Worm (Caenorhabditis elegans): ENCODE measurements around the gene pqn-79.

DNA sequence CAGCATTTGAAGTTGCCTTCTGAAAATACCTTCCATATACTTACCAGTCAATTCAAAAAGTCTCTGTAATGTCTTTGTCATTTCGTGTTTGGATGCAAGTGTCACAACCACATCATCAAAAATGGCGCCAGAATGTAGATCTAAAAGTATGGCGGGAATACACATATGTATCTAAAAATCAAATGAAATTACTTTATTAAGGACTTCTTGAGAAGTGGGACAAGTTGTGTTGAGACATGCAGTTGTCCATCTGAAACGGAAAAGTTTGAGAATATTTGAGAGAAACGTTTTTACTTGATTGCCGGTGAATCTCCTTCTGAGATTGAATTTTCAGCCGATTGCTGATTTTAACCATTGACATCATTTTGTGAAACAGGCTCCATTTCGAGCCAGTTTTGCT lies 3.4 kb upstream of the pqn-79 start:
- no peak for TF ChIP-seq saeg-2 (GFP tag; IDR thresholded peaks at IDR 0.05)
- no peak for TF ChIP-seq vab-7 (GFP tag; IDR thresholded peaks at IDR 0.05)
- TF ChIP-seq nhr-11 (tag; optimal IDR thresholded peaks at IDR 0.05) = no peak
- TF ChIP-seq egl-27 (tag; optimal IDR thresholded peaks at IDR 0.05) = no peak
- peak in 1 of 2 experiments; percentile 83 for TF ChIP-seq unc-62 (GFP tag; optimal IDR thresholded peaks at IDR 0.05 in 1 of 2)
- TF ChIP-seq unc-62 (tag; optimal IDR thresholded peaks at IDR 0.05) = no peak
- TF ChIP-seq F10B5.3 (tag; optimal IDR thresholded peaks at IDR 0.05) = no peak
- peak; percentile 62 for TF ChIP-seq aha-1 (tag)
- no peak for TF ChIP-seq T20F7.1 (GFP tag; optimal IDR thresholded peaks at IDR 0.05)
- TF ChIP-seq zag-1 (tag; optimal IDR thresholded peaks at IDR 0.05) = no peak
- TF ChIP-seq ceh-28 (tag; optimal IDR thresholded peaks at IDR 0.05) = no peak
- no peak for TF ChIP-seq lin-13 (GFP tag; optimal IDR thresholded peaks at IDR 0.05)

All from whole organism, L4 larva.